Worm (Caenorhabditis elegans): Measurements from ENCODE around the gene hlh-13.

DNA sequence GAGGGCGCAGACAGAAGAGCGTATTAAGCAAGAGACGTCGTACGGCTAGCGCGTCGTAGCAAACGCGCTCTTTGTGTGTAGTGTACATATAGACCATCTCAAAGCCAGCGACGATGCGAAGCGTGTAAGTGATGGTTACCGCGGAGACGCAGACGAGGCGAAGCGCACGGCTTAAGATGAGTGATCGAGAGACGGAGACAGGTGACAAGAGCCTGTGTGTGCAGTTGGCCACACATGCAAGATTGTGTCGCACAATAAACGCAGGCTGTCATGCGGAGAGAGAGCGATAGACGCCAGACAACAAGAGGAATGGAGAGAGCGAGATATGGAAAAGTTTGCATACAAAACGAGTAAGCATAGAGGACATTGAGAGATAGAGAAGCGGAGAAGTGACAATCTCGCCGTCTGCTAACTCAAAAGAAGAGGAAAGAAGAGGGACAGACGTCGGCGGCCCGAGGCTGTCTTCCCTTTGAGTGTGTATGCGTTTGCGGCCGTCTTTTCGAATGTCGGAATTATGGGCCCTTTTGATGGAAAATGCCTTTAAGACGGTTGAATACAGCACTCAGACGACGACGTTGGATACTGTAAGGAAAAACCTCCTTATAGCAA is 26.2 kb upstream of the hlh-13 start:
- TF ChIP-seq elt-1 (tag; optimal IDR thresholded peaks at IDR 0.05) (peak; percentile 32), nhr-12 (tag; optimal IDR thresholded peaks at IDR 0.05) (no peak), zag-1 (tag; optimal IDR thresholded peaks at IDR 0.05) (peak; percentile 78), unc-62 (GFP tag; optimal IDR thresholded peaks at IDR 0.05) (no peak)

Data from whole organism, L3 larva.